Fruit fly (Drosophila melanogaster): ENCODE data around the gene Tmtc1.
A peak's percentile ranks its signal among the peaks of the same experiment; 100 is the strongest.

Tmtc1 gene

DNA sequence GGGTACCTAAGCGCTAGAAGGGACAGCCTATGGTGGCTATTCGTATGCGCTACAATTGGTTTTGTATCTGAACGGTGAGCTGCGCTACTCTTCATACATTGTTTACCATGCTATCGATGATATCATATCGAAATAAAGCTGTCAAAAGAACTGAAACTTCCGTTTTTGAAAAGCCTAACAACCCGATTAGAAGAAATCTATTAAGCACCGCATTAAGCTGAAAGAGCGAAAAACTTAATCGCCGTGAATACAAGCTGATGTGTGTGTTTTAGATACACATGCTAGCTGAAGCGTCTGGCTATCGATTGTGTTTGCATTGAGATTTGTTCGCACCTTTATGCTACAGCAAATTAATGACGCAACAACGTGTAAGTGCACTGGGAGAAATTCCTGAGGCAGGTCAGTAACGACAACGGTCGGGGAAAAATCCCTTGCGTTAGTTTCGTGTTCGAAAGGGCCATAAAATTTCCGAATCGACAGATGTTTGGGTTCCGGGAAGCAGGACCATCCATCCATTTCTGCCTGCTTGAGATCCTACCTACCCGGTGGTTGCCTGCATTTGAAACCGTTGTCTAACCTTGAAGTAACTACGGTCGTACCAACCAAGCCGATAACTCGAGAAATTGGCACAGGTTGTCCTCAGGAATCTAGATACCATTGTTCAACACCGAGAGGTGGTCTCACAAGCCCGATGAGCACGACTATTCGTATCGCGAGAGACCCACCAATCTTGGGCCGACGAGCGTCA, 73.0 kb downstream of the Tmtc1 start (continued):
- TF ChIP-seq CG11294 (GFP tag; IDR thresholded peaks at IDR 0.05), result no peak
- peak; percentile 90 for TF ChIP-seq fkh (GFP tag; optimal IDR thresholded peaks at IDR 0.05)
- no peak for TF ChIP-seq Smox (GFP tag; optimal IDR thresholded peaks at IDR 0.05)
- peak; percentile 35 for TF ChIP-seq CG1621 (tag; optimal IDR thresholded peaks at IDR 0.05)
- TF ChIP-seq Ets21C (GFP tag; optimal IDR thresholded peaks at IDR 0.05), result no peak
- peak; percentile 33 for TF ChIP-seq CG8632 (GFP tag; optimal IDR thresholded peaks at IDR 0.05)
- TF ChIP-seq dac (GFP tag; optimal IDR thresholded peaks at IDR 0.05), result peak; percentile 43
- peak; percentile 46 for TF ChIP-seq acj6 (GFP tag; optimal IDR thresholded peaks at IDR 0.05)
- peak; percentile 58 for TF ChIP-seq CG16779 (tag; optimal IDR thresholded peaks at IDR 0.05)
- TF ChIP-seq dsx (GFP tag; optimal IDR thresholded peaks at IDR 0.05; ENCODE audit: poor library complexity, severe bottlenecking), result peak; percentile 75
- TF ChIP-seq vri (GFP tag; optimal IDR thresholded peaks at IDR 0.05), result peak; percentile 15
- peak; percentile 56 for TF ChIP-seq Hr4 (GFP tag; optimal IDR thresholded peaks at IDR 0.05)
- peak; percentile 29 for TF ChIP-seq CG34406 (GFP tag; optimal IDR thresholded peaks at IDR 0.05)
- TF ChIP-seq Lpt (GFP tag; optimal IDR thresholded peaks at IDR 0.05), result peak; percentile 46
- TF ChIP-seq Sox14 (GFP tag; optimal IDR thresholded peaks at IDR 0.05), result peak; percentile 47
- no peak for TF ChIP-seq CG8319 (GFP tag; optimal IDR thresholded peaks at IDR 0.05)
- no peak for TF ChIP-seq Gug (GFP tag; IDR thresholded peaks at IDR 0.05)
- TF ChIP-seq CG6792 (GFP tag; optimal IDR thresholded peaks at IDR 0.05), result peak; percentile 40
- no peak for TF ChIP-seq CG6808 (GFP tag; optimal IDR thresholded peaks at IDR 0.05)
- peak; percentile 23 for TF ChIP-seq fd59A (GFP tag; optimal IDR thresholded peaks at IDR 0.05)
- TF ChIP-seq CG11902 (GFP tag; optimal IDR thresholded peaks at IDR 0.05), result no peak
- peak; percentile 10 for TF ChIP-seq Eip75B (GFP tag; optimal IDR thresholded peaks at IDR 0.05)
- TF ChIP-seq net (GFP tag; optimal IDR thresholded peaks at IDR 0.05), result peak; percentile 51
- TF ChIP-seq Sox15 (GFP tag; optimal IDR thresholded peaks at IDR 0.05), result no peak
- TF ChIP-seq CG7368 (GFP tag; optimal IDR thresholded peaks at IDR 0.05), result no peak
- no peak for TF ChIP-seq CG8119 (GFP tag; IDR thresholded peaks at IDR 0.05)
- TF ChIP-seq lz (GFP tag; optimal IDR thresholded peaks at IDR 0.05), result no peak
- TF ChIP-seq ss (GFP tag; optimal IDR thresholded peaks at IDR 0.05), result peak in 1 of 2 experiments; percentile 21

DNA sequence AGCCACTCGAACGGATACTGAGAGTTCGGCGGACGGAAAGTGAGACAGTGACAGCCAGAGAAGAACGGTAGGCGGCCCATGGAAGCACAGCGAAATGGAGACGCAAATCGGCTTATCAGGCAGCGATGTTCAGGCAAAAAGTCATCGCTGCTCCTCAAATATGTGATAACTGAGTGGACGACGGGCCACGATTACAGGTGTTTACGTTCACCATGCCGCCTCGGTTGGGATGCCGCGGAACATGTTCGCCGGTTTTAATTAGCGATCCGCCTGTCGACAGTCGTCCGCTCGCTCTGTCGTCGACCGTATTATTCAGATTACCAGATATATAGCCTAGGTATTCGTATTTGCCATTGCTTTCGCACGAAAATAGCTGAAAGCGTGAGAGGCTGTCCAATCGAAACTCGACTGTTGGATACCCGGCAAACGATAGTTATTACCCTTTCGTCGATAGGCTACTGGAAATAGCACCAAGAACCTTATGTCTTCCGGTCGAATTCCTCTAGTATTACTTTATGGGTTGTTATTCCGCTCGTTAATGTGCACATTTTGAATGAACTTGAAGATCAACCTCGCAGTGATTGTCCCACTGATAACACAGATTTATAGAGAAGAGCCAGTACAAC, 73.7 kb downstream of the Tmtc1 start:
- TF ChIP-seq Sox102F (GFP tag; optimal IDR thresholded peaks at IDR 0.05), result no peak
- no peak for TF ChIP-seq CG6276 (GFP tag; optimal IDR thresholded peaks at IDR 0.05)
- TF ChIP-seq esn (GFP tag; optimal IDR thresholded peaks at IDR 0.05), result no peak
- TF ChIP-seq pdm3 (GFP tag; optimal IDR thresholded peaks at IDR 0.05), result no peak
- peak; percentile 86 for TF ChIP-seq vri (GFP tag; optimal IDR thresholded peaks at IDR 0.05)
- TF ChIP-seq CG6163 (GFP tag; IDR thresholded peaks at IDR 0.05), result no peak
- TF ChIP-seq CG11294 (GFP tag; IDR thresholded peaks at IDR 0.05), result no peak
- no peak for TF ChIP-seq Blimp-1 (GFP tag; optimal IDR thresholded peaks at IDR 0.05)
- no peak for TF ChIP-seq CG3032 (tag; optimal IDR thresholded peaks at IDR 0.05)
- TF ChIP-seq Eip93F (GFP tag; optimal IDR thresholded peaks at IDR 0.05), result peak; percentile 28
- no peak for TF ChIP-seq cyc (GFP tag; optimal IDR thresholded peaks at IDR 0.05)
- no peak for TF ChIP-seq CG32006 (GFP tag; optimal IDR thresholded peaks at IDR 0.05)
- no peak for TF ChIP-seq dac (GFP tag; optimal IDR thresholded peaks at IDR 0.05)
- no peak for TF ChIP-seq net (GFP tag; optimal IDR thresholded peaks at IDR 0.05)
- TF ChIP-seq fkh (GFP tag; optimal IDR thresholded peaks at IDR 0.05), result peak; percentile 29
- TF ChIP-seq Ets21C (GFP tag; optimal IDR thresholded peaks at IDR 0.05), result no peak
- TF ChIP-seq CG16779 (tag; optimal IDR thresholded peaks at IDR 0.05), result no peak
- TF ChIP-seq CG31627 (GFP tag; optimal IDR thresholded peaks at IDR 0.05), result no peak
- TF ChIP-seq CG11902 (GFP tag; optimal IDR thresholded peaks at IDR 0.05), result no peak
- TF ChIP-seq Met (GFP tag; optimal IDR thresholded peaks at IDR 0.05), result no peak
- TF ChIP-seq svp (GFP tag), result peak; percentile 69
- TF ChIP-seq dsx (GFP tag; optimal IDR thresholded peaks at IDR 0.05; ENCODE audit: poor library complexity, severe bottlenecking), result no peak
- TF ChIP-seq topi (GFP tag; optimal IDR thresholded peaks at IDR 0.05), result no peak
- TF ChIP-seq Hr38 (GFP tag; optimal IDR thresholded peaks at IDR 0.05), result no peak
- no peak for TF ChIP-seq CG1621 (tag; optimal IDR thresholded peaks at IDR 0.05)
- no peak for TF ChIP-seq Hr4 (GFP tag; optimal IDR thresholded peaks at IDR 0.05)
- TF ChIP-seq eg (GFP tag; IDR thresholded peaks at IDR 0.05), result no peak
- peak in 1 of 2 experiments; percentile 34 for TF ChIP-seq ss (GFP tag; optimal IDR thresholded peaks at IDR 0.05)
- no peak for TF ChIP-seq Ets96B (tag; optimal IDR thresholded peaks at IDR 0.05)
